Fruit fly (Drosophila melanogaster) whole organism, embryonic: Measurements from ENCODE around the gene CG18262.

Experiments
- Atf3 ChIP-seq: fragments of 200-800 bp; sonication (Bioruptor generic); optimal IDR thresholded peaks from 3 replicates; lab custom pipeline; 2016; ENCODE audit warnings: missing biosample characterization, missing genetic modification characterization
- Blimp-1 ChIP-seq: fragments of 200-800 bp; sonication (Bioruptor generic); optimal IDR thresholded peaks from 3 replicates; lab custom pipeline; 2018; ENCODE audit warnings: missing biosample characterization, missing genetic modification characterization, mild to moderate bottlenecking, moderate library complexity, missing genetic modification reagents
- CG10431 ChIP-seq: fragments of 200-800 bp; sonication (Bioruptor generic); optimal IDR thresholded peaks from 3 replicates; lab custom pipeline; 2018; ENCODE audit warnings: missing biosample characterization, mild to moderate bottlenecking, missing genetic modification characterization
- CG10654 ChIP-seq: fragments of 200-800 bp; sonication (Bioruptor generic); optimal IDR thresholded peaks from 2 replicates; lab custom pipeline; 2016; ENCODE audit warnings: missing biosample characterization, missing genetic modification characterization
- CG13775 ChIP-seq: fragments of 200-800 bp; sonication (Bioruptor generic); optimal IDR thresholded peaks from 3 replicates; lab custom pipeline; 2017; ENCODE audit warnings: missing biosample characterization, mild to moderate bottlenecking, missing genetic modification characterization
- CG1529 ChIP-seq: fragments of 200-800 bp; sonication (Bioruptor generic); optimal IDR thresholded peaks from 3 replicates; lab custom pipeline; 2018; ENCODE audit warnings: missing biosample characterization, missing genetic modification characterization
- CG1602 ChIP-seq: fragments of 200-800 bp; sonication (Bioruptor generic); optimal IDR thresholded peaks from 3 replicates; lab custom pipeline; 2016; ENCODE audit warnings: missing biosample characterization, missing genetic modification characterization
- CG1603 ChIP-seq: fragments of 200-800 bp; sonication (Bioruptor generic); optimal IDR thresholded peaks from 2 replicates; lab custom pipeline; 2019; ENCODE audit warnings: missing biosample characterization, mild to moderate bottlenecking, missing genetic modification characterization, moderate library complexity
- CG16863 ChIP-seq: fragments of 200-800 bp; sonication (Bioruptor generic); optimal IDR thresholded peaks from 3 replicates; lab custom pipeline; 2016; ENCODE audit warnings: missing biosample characterization, missing genetic modification characterization
- CG17328 ChIP-seq: fragments of 200-800 bp; sonication (Bioruptor generic); IDR thresholded peaks from 2 replicates; pipeline ENCODE4 v1.3.6; 2022; ENCODE audit warnings: missing biosample characterization, missing genetic modification characterization
- CG31441 ChIP-seq: fragments of 200-800 bp; sonication (Bioruptor generic); IDR thresholded peaks from 2 replicates; pipeline ENCODE4 v1.3.6; 2022; ENCODE audit warnings: missing biosample characterization, missing genetic modification characterization
- CG34422 ChIP-seq: fragments of 200-800 bp; sonication (Bioruptor generic); IDR thresholded peaks from 3 replicates; pipeline ENCODE4 v1.3.6; 2022; ENCODE audit warnings: missing biosample characterization, missing genetic modification characterization
- CG4360 ChIP-seq: fragments of 200-800 bp; sonication (Bioruptor generic); IDR thresholded peaks from 2 replicates; pipeline ENCODE4 v1.3.6; 2022; ENCODE audit warnings: missing biosample characterization, missing genetic modification characterization
- CG5180 ChIP-seq: fragments of 200-800 bp; sonication (Bioruptor generic); optimal IDR thresholded peaks from 3 replicates; lab custom pipeline; 2017; ENCODE audit warnings: missing biosample characterization, missing genetic modification characterization, mild to moderate bottlenecking, moderate library complexity, missing genetic modification reagents
- CG6854 ChIP-seq: fragments of 200-800 bp; sonication (Bioruptor generic); optimal IDR thresholded peaks from 3 replicates; lab custom pipeline; 2017; ENCODE audit warnings: missing biosample characterization, mild to moderate bottlenecking, missing genetic modification characterization
- CG7786 ChIP-seq: fragments of 200-800 bp; sonication (Bioruptor generic); optimal IDR thresholded peaks from 2 replicates; lab custom pipeline; 2016; ENCODE audit warnings: missing biosample characterization, missing genetic modification characterization
- CG8089 ChIP-seq: fragments of 200-800 bp; sonication (Bioruptor generic); optimal IDR thresholded peaks from 3 replicates; lab custom pipeline; 2016; ENCODE audit warnings: missing biosample characterization, missing genetic modification characterization
- CG8765 ChIP-seq: fragments of 200-800 bp; sonication (Bioruptor generic); IDR thresholded peaks from 2 replicates; pipeline ENCODE4 v1.3.6; 2022; ENCODE audit warnings: missing biosample characterization, missing genetic modification characterization
- CG9876 ChIP-seq: fragments of 200-800 bp; sonication (Bioruptor generic); optimal IDR thresholded peaks from 2 replicates; lab custom pipeline; 2016; ENCODE audit warnings: missing biosample characterization, missing genetic modification characterization
- Camta ChIP-seq: fragments of 200-800 bp; sonication (Bioruptor generic); optimal IDR thresholded peaks from 2 replicates; lab custom pipeline; 2016; ENCODE audit warnings: missing biosample characterization, missing genetic modification characterization
- D ChIP-seq, 2 experiments: fragments of 200-800 bp in 1 of 2; fragments of >200 bp in 1 of 2; sonication (Bioruptor generic) in 1 of 2; optimal IDR thresholded peaks; 2 replicates in 1 of 2; 3 replicates in 1 of 2; lab custom pipeline; 2017; ENCODE audit warnings: mild to moderate bottlenecking in 1 of 2, missing biosample characterization in 1 of 2, missing genetic modification characterization in 1 of 2, missing genetic modification reagents in 1 of 2
- E2f2 ChIP-seq: fragments of 200-800 bp; sonication (Bioruptor generic); IDR thresholded peaks from 2 replicates; pipeline ENCODE4 v1.3.6; 2022; ENCODE audit warnings: missing biosample characterization, missing genetic modification characterization
- H2.0 ChIP-seq: fragments of 200-800 bp; sonication (Bioruptor generic); IDR thresholded peaks from 2 replicates; pipeline ENCODE4 v1.3.6; 2022; ENCODE audit warnings: missing biosample characterization, missing genetic modification characterization
- HLH3B ChIP-seq: fragments of 200-800 bp; sonication (Bioruptor generic); IDR thresholded peaks from 2 replicates; pipeline ENCODE4 v1.3.6; 2022; ENCODE audit warnings: missing biosample characterization, missing genetic modification characterization
- Hr39 ChIP-seq: fragments of >200 bp; optimal IDR thresholded peaks from 2 replicates; lab custom pipeline; 2017
- MESR4 ChIP-seq: fragments of 200-800 bp; sonication (Bioruptor generic); optimal IDR thresholded peaks from 2 replicates; lab custom pipeline; 2018; ENCODE audit warnings: missing biosample characterization, mild to moderate bottlenecking, missing genetic modification characterization, moderate library complexity
- Mes4 ChIP-seq: fragments of 200-800 bp; sonication (Bioruptor generic); optimal IDR thresholded peaks from 2 replicates; lab custom pipeline; 2016; ENCODE audit warnings: missing biosample characterization, missing genetic modification characterization
- Sry-δ ChIP-seq: fragments of 200-800 bp; sonication (Bioruptor generic); optimal IDR thresholded peaks from 2 replicates; lab custom pipeline; 2016; ENCODE audit warnings: missing biosample characterization, missing genetic modification characterization
- Tbp ChIP-seq: fragments of >200 bp; optimal IDR thresholded peaks from 2 replicates; lab custom pipeline; 2018; ENCODE audit warnings: missing biosample characterization, missing genetic modification characterization
- bsh ChIP-seq, 2 experiments: fragments of 200-800 bp; sonication (Bioruptor generic); optimal IDR thresholded peaks; 2 replicates each; lab custom pipeline; 2017 to 2018; ENCODE audit warnings: mild to moderate bottlenecking in 2 of 2, missing biosample characterization in 2 of 2, missing genetic modification characterization in 2 of 2, moderate library complexity in 1 of 2
- cato ChIP-seq: fragments of 200-800 bp; sonication (Bioruptor generic); optimal IDR thresholded peaks from 2 replicates; lab custom pipeline; 2016; ENCODE audit warnings: missing biosample characterization, missing genetic modification characterization, borderline replicate concordance
- danr ChIP-seq: fragments of 200-800 bp; sonication (Bioruptor generic); IDR thresholded peaks from 2 replicates; pipeline ENCODE4 v1.3.6; 2022; ENCODE audit warnings: missing biosample characterization, missing genetic modification characterization
- eve ChIP-seq, 2 experiments: fragments of >200 bp; optimal IDR thresholded peaks; 2 replicates each; lab custom pipeline; 2017; ENCODE audit warnings: missing biosample characterization in 2 of 2, missing genetic modification characterization in 2 of 2
- gfzf ChIP-seq: fragments of 200-800 bp; sonication (Bioruptor generic); optimal IDR thresholded peaks from 2 replicates; lab custom pipeline; 2016; ENCODE audit warnings: missing biosample characterization, mild to moderate bottlenecking, missing genetic modification characterization, moderate library complexity
- gro ChIP-seq: fragments of 200-800 bp; sonication (Bioruptor generic); optimal IDR thresholded peaks from 2 replicates; lab custom pipeline; 2016; ENCODE audit warnings: missing biosample characterization, missing genetic modification characterization
- h ChIP-seq: fragments of >200 bp; optimal IDR thresholded peaks from 2 replicates; lab custom pipeline; 2017
- hkb ChIP-seq, 2 experiments: fragments of 200-800 bp in 1 of 2; fragments of >200 bp in 1 of 2; sonication (Bioruptor generic) in 1 of 2; IDR thresholded peaks in 1 of 2; optimal IDR thresholded peaks in 1 of 2; 2 replicates each; pipeline versions ENCODE4 v1.3.6 to Lab custom; 2017 to 2022; ENCODE audit warnings: missing biosample characterization in 1 of 2, missing genetic modification characterization in 1 of 2
- jumu ChIP-seq: fragments of 200-800 bp; sonication (Bioruptor generic); optimal IDR thresholded peaks from 3 replicates; lab custom pipeline; 2016; ENCODE audit warnings: missing biosample characterization, missing genetic modification characterization
- kah ChIP-seq: fragments of 200-800 bp; sonication (Bioruptor generic); optimal IDR thresholded peaks from 2 replicates; lab custom pipeline; 2018; ENCODE audit warnings: missing biosample characterization, mild to moderate bottlenecking, missing genetic modification characterization
- klu ChIP-seq: fragments of 200-800 bp; sonication (Bioruptor generic); IDR thresholded peaks from 2 replicates; pipeline ENCODE4 v1.3.6; 2022; ENCODE audit warnings: missing biosample characterization, missing genetic modification characterization
- lola ChIP-seq, 3 experiments: fragments of >200 bp in 2 of 3; fragments of 200-800 bp in 1 of 3; sonication (Bioruptor generic) in 1 of 3; optimal IDR thresholded peaks; 2 replicates each; lab custom pipeline; 2017 to 2019; ENCODE audit warnings: missing biosample characterization in 3 of 3, missing genetic modification characterization in 3 of 3, mild to moderate bottlenecking in 1 of 3, moderate library complexity in 1 of 3
- nerfin-1 ChIP-seq: fragments of 200-800 bp; sonication (Bioruptor generic); optimal IDR thresholded peaks from 3 replicates; lab custom pipeline; 2019; ENCODE audit warnings: missing biosample characterization, mild to moderate bottlenecking, missing genetic modification characterization, moderate library complexity
- prd ChIP-seq, 3 experiments: fragments of >200 bp in 2 of 3; fragments of 200-800 bp in 1 of 3; sonication (Bioruptor generic) in 1 of 3; optimal IDR thresholded peaks in 2 of 3; IDR thresholded peaks in 1 of 3; 2 replicates in 2 of 3; 3 replicates in 1 of 3; pipeline versions ENCODE4 v1.3.6 to Lab custom; 2017 to 2022; ENCODE audit warnings: missing biosample characterization in 1 of 3, missing genetic modification characterization in 1 of 3
- ro ChIP-seq: fragments of 200-800 bp; sonication (Bioruptor generic); IDR thresholded peaks from 2 replicates; pipeline ENCODE4 v1.3.6; 2022; ENCODE audit warnings: missing biosample characterization, missing genetic modification characterization
- schlank ChIP-seq: fragments of 200-800 bp; sonication (Bioruptor generic); optimal IDR thresholded peaks from 2 replicates; lab custom pipeline; 2018; ENCODE audit warnings: missing biosample characterization, mild to moderate bottlenecking, missing genetic modification characterization
- slbo ChIP-seq: fragments of 200-800 bp; sonication (Bioruptor generic); IDR thresholded peaks from 2 replicates; pipeline ENCODE4 v1.3.6; 2022; ENCODE audit warnings: missing biosample characterization, missing genetic modification characterization
- slp2 ChIP-seq: fragments of 200-800 bp; sonication (Bioruptor generic); optimal IDR thresholded peaks from 2 replicates; lab custom pipeline; 2016; ENCODE audit warnings: missing biosample characterization, missing genetic modification characterization
- tll ChIP-seq, 2 experiments: fragments of 200-800 bp in 1 of 2; fragments of >200 bp in 1 of 2; sonication (Bioruptor generic) in 1 of 2; optimal IDR thresholded peaks; 2 replicates each; lab custom pipeline; 2017 to 2019; ENCODE audit warnings: missing biosample characterization in 2 of 2, missing genetic modification characterization in 2 of 2, mild to moderate bottlenecking in 1 of 2, moderate library complexity in 1 of 2
- tx ChIP-seq: fragments of 200-800 bp; sonication (Bioruptor generic); optimal IDR thresholded peaks from 2 replicates; lab custom pipeline; 2016; ENCODE audit warnings: missing biosample characterization, missing genetic modification characterization

CG18262 gene

DNA sequence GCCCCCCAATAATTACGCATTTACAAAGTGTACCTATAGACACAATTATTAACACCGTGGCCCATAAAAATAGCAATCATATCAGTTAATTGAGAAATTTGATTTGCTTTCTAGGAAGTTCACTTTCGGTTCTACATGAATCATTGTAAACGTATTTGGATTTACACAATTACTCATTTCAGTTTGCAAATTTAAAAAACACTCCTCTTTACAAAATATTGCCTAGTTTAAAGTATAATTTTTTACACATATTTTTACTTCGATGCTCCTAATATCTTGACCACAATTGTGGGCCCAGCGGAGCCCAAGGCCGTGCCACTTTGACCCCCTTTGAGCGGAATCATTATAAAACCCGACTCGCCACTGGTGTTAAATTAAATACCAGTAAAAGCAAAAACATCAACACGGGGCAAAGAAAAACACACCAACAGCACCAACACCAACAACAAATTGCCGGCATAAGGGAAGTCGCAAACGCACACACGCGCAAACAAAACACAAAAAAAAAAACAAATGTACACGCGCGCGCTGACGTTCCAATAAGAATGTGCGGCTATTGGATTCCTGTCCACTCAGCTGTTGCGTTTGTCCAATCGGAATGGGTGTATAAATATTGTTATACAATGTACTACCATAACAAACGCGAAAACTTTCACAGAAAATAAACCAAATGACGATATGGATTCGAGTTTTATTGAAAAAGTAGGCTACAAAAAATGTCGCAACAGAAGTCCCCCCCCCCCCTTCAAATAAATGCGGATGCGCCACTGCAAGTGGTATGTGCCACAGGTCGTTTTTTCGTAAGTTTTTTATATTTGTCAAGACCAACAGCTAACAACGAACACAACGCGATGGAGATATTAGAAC, 38.0 kb upstream of the CG18262 start (continued):
- TF ChIP-seq CG6854 (peak; percentile 59), CG8089 (GFP tag; lab: Kevin White, UChicago) (no peak), CG1602 (GFP tag; lab: Kevin White, UChicago) (peak; percentile 24), eve (GFP tag; optimal IDR thresholded peaks at IDR 0.05; lab: Kevin White, UChicago) (no peak), bsh (GFP tag; optimal IDR thresholded peaks at IDR 0.05; lab: Kevin White, UChicago) (peak in 1 of 2 experiments; percentile 47), CG34422 (GFP tag; lab: Robert Waterston, UW) (no peak; the same call in 2 of the 3 replicates), Tbp (GFP tag; lab: Kevin White, UChicago) (no peak), CG1529 (GFP tag; lab: Kevin White, UChicago) (no peak), CG17328 (GFP tag; lab: Robert Waterston, UW) (0 out of 2 replicates have a peak, but pooled peaks have one; percentile 24), tll (GFP tag; optimal IDR thresholded peaks at IDR 0.05; lab: Kevin White, UChicago) (no peak), gfzf (GFP tag; lab: Kevin White, UChicago) (no peak), klu (GFP tag; lab: Robert Waterston, UW) (no peak), D (optimal IDR thresholded peaks at IDR 0.05; lab: Kevin White, UChicago) (no peak), D (GFP tag; optimal IDR thresholded peaks at IDR 0.05; lab: Kevin White, UChicago) (peak; percentile 21), CG1603 (tag; lab: Kevin White, UChicago) (peak; percentile 45), Hr39 (no peak), hkb (optimal IDR thresholded peaks at IDR 0.05; lab: Kevin White, UChicago) (no peak), hkb (GFP tag; IDR thresholded peaks at IDR 0.05; lab: Robert Waterston, UW) (peak; percentile 62; the same call in 1 of the 2 replicates), Mes4 (GFP tag; lab: Kevin White, UChicago) (peak; percentile 47), jumu (no peak), CG31441 (peak; percentile 62), gro (GFP tag; lab: Kevin White, UChicago) (peak; percentile 32), Blimp-1 (GFP tag; lab: Kevin White, UChicago) (peak; percentile 42), slp2 (GFP tag; lab: Kevin White, UChicago) (no peak), Camta (GFP tag; lab: Kevin White, UChicago) (peak; percentile 11), CG16863 (GFP tag; lab: Kevin White, UChicago) (peak; percentile 49), tx (peak; percentile 26), ro (GFP tag; lab: Robert Waterston, UW) (no peak), CG4360 (GFP tag; lab: Robert Waterston, UW) (peak; percentile 31; the same call in 1 of the 2 replicates), h (lab: Kevin White, UChicago) (no peak)

DNA sequence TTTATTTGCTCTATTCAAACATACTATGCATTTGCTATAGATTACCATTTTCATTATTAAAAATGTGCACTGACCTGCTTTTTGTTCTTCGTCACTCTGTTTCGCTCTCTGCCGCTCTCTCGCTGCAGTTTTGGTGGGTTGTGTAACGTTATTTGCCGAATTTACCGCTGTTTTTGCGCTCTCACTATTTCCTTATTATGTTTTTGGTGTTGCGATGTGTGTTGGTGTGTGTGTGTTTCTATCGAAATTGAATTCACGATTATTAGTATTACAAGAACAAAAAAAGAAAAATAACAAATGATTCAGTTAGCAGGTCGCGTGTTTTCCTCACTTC, 37.4 kb upstream of the CG18262 start:
- TF ChIP-seq CG13775 (GFP tag; lab: Kevin White, UChicago) = no peak
- TF ChIP-seq slbo = 0 out of 2 replicates have a peak, but pooled peaks have one; percentile 0
- TF ChIP-seq CG7786 (GFP tag; lab: Kevin White, UChicago) = no peak
- no peak for TF ChIP-seq cato
- TF ChIP-seq danr (GFP tag; lab: Robert Waterston, UW) = no peak
- no peak for TF ChIP-seq CG10431 (GFP tag; lab: Kevin White, UChicago)
- TF ChIP-seq CG10654 (GFP tag; lab: Kevin White, UChicago) = no peak
- no peak for TF ChIP-seq kah
- peak; percentile 13 for TF ChIP-seq nerfin-1
- TF ChIP-seq Sry-δ (GFP tag; lab: Kevin White, UChicago) = no peak
- TF ChIP-seq schlank (tag; lab: Kevin White, UChicago) = no peak
- TF ChIP-seq MESR4 (GFP tag; lab: Kevin White, UChicago) = no peak
- no peak for TF ChIP-seq CG8765 (GFP tag; lab: Robert Waterston, UW)
- no peak for TF ChIP-seq prd (optimal IDR thresholded peaks at IDR 0.05; lab: Kevin White, UChicago)
- no peak for TF ChIP-seq prd (GFP tag; IDR thresholded peaks at IDR 0.05; lab: Robert Waterston, UW)
- TF ChIP-seq CG9876 (GFP tag; lab: Kevin White, UChicago) = no peak
- no peak for TF ChIP-seq CG5180 (GFP tag; lab: Kevin White, UChicago)
- no peak for TF ChIP-seq Atf3
- no peak for TF ChIP-seq lola (GFP tag; optimal IDR thresholded peaks at IDR 0.05; lab: Kevin White, UChicago)
- no peak for TF ChIP-seq H2.0 (GFP tag; lab: Robert Waterston, UW)
- no peak for TF ChIP-seq HLH3B
- no peak for TF ChIP-seq E2f2 (GFP tag; lab: Robert Waterston, UW)
